Fruit fly (Drosophila melanogaster): ENCODE measurements around the gene Sfp84E.
A peak's percentile ranks its signal among the peaks of the same experiment; 100 is the strongest.

The Sfp84E gene

dm6 chr3R:7936786-7937363, 43.2 kb downstream of the Sfp84E start (continued):
- TF ChIP-seq gsb (GFP tag; IDR thresholded peaks at IDR 0.05) (no peak), Hr78 (GFP tag; optimal IDR thresholded peaks at IDR 0.05) (no peak), CG5180 (GFP tag; optimal IDR thresholded peaks at IDR 0.05) (peak; percentile 84), CG4424 (GFP tag; optimal IDR thresholded peaks at IDR 0.05) (no peak), CG6683 (GFP tag; optimal IDR thresholded peaks at IDR 0.05) (no peak), CG11560 (tag; IDR thresholded peaks at IDR 0.05) (no peak), CG2199 (GFP tag; IDR thresholded peaks at IDR 0.05) (0 out of 3 replicates have a peak, but pooled peaks have one; percentile 55), CG12104 (GFP tag; optimal IDR thresholded peaks at IDR 0.05) (no peak), unc-4 (GFP tag; IDR thresholded peaks at IDR 0.05; ENCODE audit: partially characterized antibody) (no peak), CG11247 (GFP tag; IDR thresholded peaks at IDR 0.05) (no peak), Gsc (GFP tag; IDR thresholded peaks at IDR 0.05) (no peak), ems (GFP tag; optimal IDR thresholded peaks at IDR 0.05) (no peak), Dp (GFP tag; optimal IDR thresholded peaks at IDR 0.05) (no peak), CG8478 (optimal IDR thresholded peaks at IDR 0.05) (no peak), usp (GFP tag; optimal IDR thresholded peaks at IDR 0.05) (no peak), pb (GFP tag; optimal IDR thresholded peaks at IDR 0.05) (no peak), lbe (GFP tag; optimal IDR thresholded peaks at IDR 0.05) (no peak), Lim3 (GFP tag; IDR thresholded peaks at IDR 0.05) (no peak), CG17568 (GFP tag; optimal IDR thresholded peaks at IDR 0.05) (no peak), CG15514 (GFP tag; optimal IDR thresholded peaks at IDR 0.05) (no peak), HLH4C (GFP tag; IDR thresholded peaks at IDR 0.05; ENCODE audit: partially characterized antibody) (0 out of 3 replicates have a peak, but pooled peaks have one; percentile 34), pan (optimal IDR thresholded peaks at IDR 0.05) (no peak), pan (GFP tag; optimal IDR thresholded peaks at IDR 0.05 in 1 of 2, IDR thresholded peaks at IDR 0.05 in 1 of 2) (no peak), Bteb2 (GFP tag; optimal IDR thresholded peaks at IDR 0.05) (no peak), Nf-YA (GFP tag; IDR thresholded peaks at IDR 0.05) (peak; percentile 73), zen2 (GFP tag; IDR thresholded peaks at IDR 0.05; ENCODE audit: partially characterized antibody) (no peak), Deaf1 (tag; optimal IDR thresholded peaks at IDR 0.05) (peak; percentile 62), CG17359 (tag; optimal IDR thresholded peaks at IDR 0.05) (no peak), bcd (GFP tag; optimal IDR thresholded peaks at IDR 0.05) (no peak), Med (GFP tag) (no peak), Sox100B (GFP tag; optimal IDR thresholded peaks at IDR 0.05) (no peak), CG4360 (GFP tag; IDR thresholded peaks at IDR 0.05) (peak; percentile 91), esg (GFP tag; conservative IDR thresholded peaks at IDR 0.05) (no peak), Rx (GFP tag; IDR thresholded peaks at IDR 0.05) (no peak), CG3838 (GFP tag; optimal IDR thresholded peaks at IDR 0.05) (no peak), phol (tag; optimal IDR thresholded peaks at IDR 0.05) (no peak), Nf-YC (tag; optimal IDR thresholded peaks at IDR 0.05) (peak; percentile 97), grau (tag; optimal IDR thresholded peaks at IDR 0.05) (no peak), Nf-YB (GFP tag; optimal IDR thresholded peaks at IDR 0.05) (peak; percentile 99), CG15696 (tag; optimal IDR thresholded peaks at IDR 0.05) (no peak), Abd-B (GFP tag; optimal IDR thresholded peaks at IDR 0.05) (no peak), CG31224 (GFP tag; IDR thresholded peaks at IDR 0.05) (no peak), CG11398 (GFP tag; optimal IDR thresholded peaks at IDR 0.05) (no peak), CG34376 (GFP tag; optimal IDR thresholded peaks at IDR 0.05) (no peak), cg (GFP tag; optimal IDR thresholded peaks at IDR 0.05) (peak; percentile 74)
